Worm (Caenorhabditis elegans) whole organism, early embryonic: ENCODE results near the gene lec-12.
A peak's percentile ranks its signal among the peaks of the same experiment; 100 is the strongest.

Experiments used
- B0310.2 ChIP-seq: sonication (generic microtip); optimal IDR thresholded peaks from 2 replicates; lab custom pipeline; 2016; ENCODE audit warnings: mild to moderate bottlenecking, missing genetic modification characterization, missing compliant biosample characterization
- aly-1 ChIP-seq: sonication (generic microtip); optimal IDR thresholded peaks from 2 replicates; lab custom pipeline; 2016; ENCODE audit warnings: missing genetic modification characterization, missing compliant biosample characterization
- ama-1 ChIP-seq: fragments of 150-350 bp; optimal IDR thresholded peaks from 2 replicates; lab custom pipeline; 2014
- ceh-13 ChIP-seq: fragments of 200-800 bp; sonication (Bioruptor generic); optimal IDR thresholded peaks from 2 replicates; lab custom pipeline; 2018; ENCODE audit warnings: mild to moderate bottlenecking, missing genetic modification characterization, missing compliant biosample characterization
- ets-7 ChIP-seq: sonication (generic microtip); optimal IDR thresholded peaks from 2 replicates; lab custom pipeline; 2016; ENCODE audit warnings: missing genotype, missing genetic modification characterization, missing compliant biosample characterization
- hmbx-1 ChIP-seq: sonication (generic microtip); optimal IDR thresholded peaks from 2 replicates; lab custom pipeline; 2016; ENCODE audit warnings: mild to moderate bottlenecking, missing genetic modification characterization, missing compliant biosample characterization
- hmg-4 ChIP-seq: fragments of 200-800 bp; sonication (Bioruptor generic); optimal IDR thresholded peaks from 2 replicates; lab custom pipeline; 2018; ENCODE audit warnings: mild to moderate bottlenecking, missing genetic modification characterization, missing compliant biosample characterization
- hnd-1 ChIP-seq: sonication (generic microtip); optimal IDR thresholded peaks from 2 replicates; lab custom pipeline; 2016; ENCODE audit warnings: missing genetic modification characterization, missing compliant biosample characterization
- pes-1 ChIP-seq: fragments of 200-800 bp; sonication (Bioruptor generic); IDR thresholded peaks from 2 replicates; pipeline ENCODE4 v1.3.6; 2022; ENCODE audit warnings: missing genetic modification reagents, missing genetic modification characterization, missing compliant biosample characterization
- scrt-1 ChIP-seq: fragments of 200-800 bp; sonication (Bioruptor generic); IDR thresholded peaks from 2 replicates; pipeline ENCODE4 v1.3.6; 2022; ENCODE audit warnings: missing genetic modification characterization, missing compliant biosample characterization
- sea-1 ChIP-seq: fragments of 200-800 bp; sonication (Bioruptor generic); conservative IDR thresholded peaks from 2 replicates; pipeline ENCODE4 v1.3.6; 2022; ENCODE audit warnings: missing genetic modification characterization, missing compliant biosample characterization
- tbx-11 ChIP-seq: fragments of 200-800 bp; sonication (Bioruptor generic); IDR thresholded peaks from 2 replicates; pipeline ENCODE4 v1.3.6; 2022; ENCODE audit warnings: missing genetic modification characterization, missing compliant biosample characterization
- tbx-37 ChIP-seq: fragments of 200-800 bp; sonication (Bioruptor generic); conservative IDR thresholded peaks from 2 replicates; pipeline ENCODE4 v1.3.6; 2022; ENCODE audit warnings: missing genetic modification reagents, missing genetic modification characterization, missing compliant biosample characterization

ce11 chrV:156044-156869 lies 47.9 kb upstream of the lec-12 start, which contains the start of gene ttb-1:
- TF ChIP-seq ama-1 (no peak), aly-1 (tag; lab: Kevin White, UChicago) (no peak), tbx-37 (GFP tag; lab: Robert Waterston, UW) (peak; percentile 53), hmg-4 (no peak), hmbx-1 (no peak), tbx-11 (GFP tag; lab: Robert Waterston, UW) (no peak), ets-7 (no peak), pes-1 (GFP tag; lab: Robert Waterston, UW) (peak; percentile 68), hnd-1 (tag; lab: Kevin White, UChicago) (no peak), sea-1 (GFP tag; lab: Robert Waterston, UW) (0 out of 2 replicates have a peak, but pooled peaks have one; percentile 19), ceh-13 (GFP tag; lab: Kevin White, UChicago) (no peak), scrt-1 (GFP tag; lab: Robert Waterston, UW) (no peak), B0310.2 (tag; lab: Kevin White, UChicago) (no peak)
